Fruit fly (Drosophila melanogaster) whole organism, embryonic: ENCODE results near the gene armi.

Experiments
- Ada2b ChIP-seq: fragments of 200-800 bp; sonication (Bioruptor generic); IDR thresholded peaks from 2 replicates; pipeline ENCODE4 v1.3.6; 2022; ENCODE audit warnings: missing biosample characterization, missing genetic modification characterization
- B-H1 ChIP-seq: fragments of 200-800 bp; sonication (Bioruptor generic); IDR thresholded peaks from 3 replicates; pipeline ENCODE4 v1.3.6; 2022; ENCODE audit warnings: missing biosample characterization, missing genetic modification characterization
- CG1024 ChIP-seq: fragments of 200-800 bp; sonication (Bioruptor generic); IDR thresholded peaks from 2 replicates; pipeline ENCODE4 v1.3.6; 2022; ENCODE audit warnings: missing biosample characterization, missing genetic modification characterization
- CG10366 ChIP-seq: fragments of 200-800 bp; sonication (Bioruptor generic); IDR thresholded peaks from 2 replicates; pipeline ENCODE4 v1.3.6; 2022; ENCODE audit warnings: missing biosample characterization, missing genetic modification characterization
- CG11085 ChIP-seq: fragments of 200-800 bp; sonication (Bioruptor generic); IDR thresholded peaks from 2 replicates; pipeline ENCODE4 v1.3.6; 2022; ENCODE audit warnings: missing biosample characterization, missing genetic modification characterization
- CG11723 ChIP-seq: fragments of 200-800 bp; sonication (Bioruptor generic); optimal IDR thresholded peaks from 2 replicates; lab custom pipeline; 2017; ENCODE audit warnings: missing biosample characterization, mild to moderate bottlenecking, missing genetic modification characterization
- CG12769 ChIP-seq: fragments of 200-800 bp; sonication (Bioruptor generic); optimal IDR thresholded peaks from 2 replicates; lab custom pipeline; 2019; ENCODE audit warnings: missing biosample characterization, mild to moderate bottlenecking, missing genetic modification characterization, moderate library complexity
- CG13287 ChIP-seq: fragments of 200-800 bp; sonication (Bioruptor generic); IDR thresholded peaks from 2 replicates; pipeline ENCODE4 v1.3.6; 2022; ENCODE audit warnings: missing biosample characterization, missing genetic modification characterization; ENCODE audit not compliant: partially characterized antibody
- CG14441 ChIP-seq: fragments of 200-800 bp; sonication (Bioruptor generic); IDR thresholded peaks from 2 replicates; pipeline ENCODE4 v1.3.6; 2022; ENCODE audit warnings: missing biosample characterization, missing genetic modification characterization
- CG14860 ChIP-seq: fragments of 200-800 bp; sonication (Bioruptor generic); IDR thresholded peaks from 3 replicates; pipeline ENCODE4 v1.3.6; 2022; ENCODE audit warnings: missing biosample characterization, missing genetic modification characterization; ENCODE audit not compliant: partially characterized antibody
- CG15696 ChIP-seq: fragments of 200-800 bp; sonication (Bioruptor generic); optimal IDR thresholded peaks from 2 replicates; lab custom pipeline; 2019; ENCODE audit warnings: missing biosample characterization, mild to moderate bottlenecking, missing genetic modification characterization, moderate library complexity
- CG16863 ChIP-seq: fragments of 200-800 bp; sonication (Bioruptor generic); optimal IDR thresholded peaks from 3 replicates; lab custom pipeline; 2016; ENCODE audit warnings: missing biosample characterization, missing genetic modification characterization
- CG17186 ChIP-seq: fragments of 200-800 bp; sonication (Bioruptor generic); optimal IDR thresholded peaks from 3 replicates; lab custom pipeline; 2017; ENCODE audit warnings: missing biosample characterization, missing genetic modification reagents, missing genetic modification characterization
- CG17361 ChIP-seq: fragments of 200-800 bp; sonication (Bioruptor generic); IDR thresholded peaks from 3 replicates; pipeline ENCODE4 v1.3.6; 2022; ENCODE audit warnings: missing biosample characterization, missing genetic modification characterization
- CG17802 ChIP-seq: fragments of 200-800 bp; sonication (Bioruptor generic); optimal IDR thresholded peaks from 2 replicates; lab custom pipeline; 2018; ENCODE audit warnings: missing biosample characterization, mild to moderate bottlenecking, missing genetic modification characterization, moderate library complexity
- CG18262 ChIP-seq: fragments of 200-800 bp; optimal IDR thresholded peaks from 3 replicates; lab custom pipeline; 2019; ENCODE audit warnings: missing biosample characterization, mild to moderate bottlenecking, missing genetic modification characterization, moderate library complexity
- CG2129 ChIP-seq: fragments of 200-800 bp; sonication (Bioruptor generic); IDR thresholded peaks from 2 replicates; pipeline ENCODE4 v1.3.6; 2022; ENCODE audit warnings: missing biosample characterization, missing genetic modification characterization; ENCODE audit not compliant: partially characterized antibody
- CG34376 ChIP-seq: fragments of 200-800 bp; sonication (Bioruptor generic); optimal IDR thresholded peaks from 2 replicates; lab custom pipeline; 2018; ENCODE audit warnings: missing biosample characterization, mild to moderate bottlenecking, missing genetic modification characterization
- CG5953 ChIP-seq: fragments of 200-800 bp; sonication (Bioruptor generic); IDR thresholded peaks from 2 replicates; pipeline ENCODE4 v1.3.6; 2022; ENCODE audit warnings: missing biosample characterization, missing genetic modification characterization
- CG6175 ChIP-seq: fragments of 200-800 bp; sonication (Bioruptor generic); IDR thresholded peaks from 3 replicates; pipeline ENCODE4 v1.3.6; 2022; ENCODE audit warnings: missing biosample characterization, missing genetic modification characterization
- CG8089 ChIP-seq: fragments of 200-800 bp; sonication (Bioruptor generic); optimal IDR thresholded peaks from 3 replicates; lab custom pipeline; 2016; ENCODE audit warnings: missing biosample characterization, missing genetic modification characterization
- CG9437 ChIP-seq: fragments of 200-800 bp; sonication (Bioruptor generic); optimal IDR thresholded peaks from 2 replicates; lab custom pipeline; 2018; ENCODE audit warnings: missing biosample characterization, mild to moderate bottlenecking, missing genetic modification characterization
- CG9932 ChIP-seq: fragments of 200-800 bp; sonication (Bioruptor generic); IDR thresholded peaks from 2 replicates; pipeline ENCODE4 v1.3.6; 2022; ENCODE audit warnings: missing biosample characterization, missing genetic modification characterization
- CkIIα-i1 ChIP-seq: fragments of 200-800 bp; sonication (Bioruptor generic); IDR thresholded peaks from 2 replicates; pipeline ENCODE4 v1.3.6; 2022; ENCODE audit warnings: missing biosample characterization, missing genetic modification characterization
- Dad ChIP-seq: fragments of 200-800 bp; sonication (Bioruptor generic); optimal IDR thresholded peaks from 3 replicates; lab custom pipeline; 2016; ENCODE audit warnings: missing biosample characterization, missing genetic modification characterization
- Fer3 ChIP-seq: fragments of 200-800 bp; sonication (Bioruptor generic); optimal IDR thresholded peaks from 2 replicates; lab custom pipeline; 2018; ENCODE audit warnings: missing biosample characterization, mild to moderate bottlenecking, missing genetic modification characterization, moderate library complexity
- Gug ChIP-seq: fragments of 200-800 bp; sonication (Bioruptor generic); IDR thresholded peaks from 4 replicates; pipeline ENCODE4 v1.3.6; 2022; ENCODE audit warnings: missing biosample characterization, missing genetic modification characterization
- HLH3B ChIP-seq: fragments of 200-800 bp; sonication (Bioruptor generic); IDR thresholded peaks from 2 replicates; pipeline ENCODE4 v1.3.6; 2022; ENCODE audit warnings: missing biosample characterization, missing genetic modification characterization
- NK7.1 ChIP-seq: fragments of 200-800 bp; sonication (Bioruptor generic); optimal IDR thresholded peaks from 3 replicates; lab custom pipeline; 2016; ENCODE audit warnings: missing biosample characterization, missing genetic modification characterization
- abd-A ChIP-seq: fragments of 200-800 bp; sonication (Bioruptor generic); optimal IDR thresholded peaks from 3 replicates; lab custom pipeline; 2019; ENCODE audit warnings: missing biosample characterization, mild to moderate bottlenecking, missing genetic modification characterization, moderate library complexity
- bigmax ChIP-seq: fragments of 200-800 bp; sonication (Bioruptor generic); optimal IDR thresholded peaks from 2 replicates; lab custom pipeline; 2018; ENCODE audit warnings: missing biosample characterization, mild to moderate bottlenecking, missing genetic modification characterization
- cad ChIP-seq: fragments of >200 bp; optimal IDR thresholded peaks from 2 replicates; lab custom pipeline; 2017; ENCODE audit warnings: missing biosample characterization, missing genetic modification characterization
- cato ChIP-seq: fragments of 200-800 bp; sonication (Bioruptor generic); optimal IDR thresholded peaks from 2 replicates; lab custom pipeline; 2016; ENCODE audit warnings: missing biosample characterization, missing genetic modification characterization, borderline replicate concordance
- dan ChIP-seq: fragments of 200-800 bp; sonication (Bioruptor generic); IDR thresholded peaks from 2 replicates; pipeline ENCODE4 v1.3.6; 2022; ENCODE audit warnings: missing biosample characterization, missing genetic modification characterization
- danr ChIP-seq: fragments of 200-800 bp; sonication (Bioruptor generic); IDR thresholded peaks from 2 replicates; pipeline ENCODE4 v1.3.6; 2022; ENCODE audit warnings: missing biosample characterization, missing genetic modification characterization
- dpn ChIP-seq, 2 experiments: fragments of 200-800 bp; sonication (Bioruptor generic); optimal IDR thresholded peaks; 3 replicates each; lab custom pipeline; 2016; ENCODE audit warnings: missing biosample characterization in 2 of 2, missing genetic modification characterization in 2 of 2
- en ChIP-seq: fragments of 200-800 bp; sonication (Bioruptor generic); optimal IDR thresholded peaks from 2 replicates; lab custom pipeline; 2016; ENCODE audit warnings: missing biosample characterization, missing genetic modification characterization
- fd64A ChIP-seq: fragments of 200-800 bp; sonication (Bioruptor generic); optimal IDR thresholded peaks from 3 replicates; lab custom pipeline; 2018; ENCODE audit warnings: missing biosample characterization, mild to moderate bottlenecking, missing genetic modification characterization
- fu2 ChIP-seq: fragments of 200-800 bp; sonication (Bioruptor generic); optimal IDR thresholded peaks from 2 replicates; lab custom pipeline; 2016; ENCODE audit warnings: missing biosample characterization, missing genetic modification characterization
- gem ChIP-seq: fragments of 200-800 bp; sonication (Bioruptor generic); optimal IDR thresholded peaks from 2 replicates; lab custom pipeline; 2019; ENCODE audit warnings: missing biosample characterization, mild to moderate bottlenecking, missing genetic modification characterization, moderate library complexity
- gfzf ChIP-seq: fragments of 200-800 bp; sonication (Bioruptor generic); optimal IDR thresholded peaks from 2 replicates; lab custom pipeline; 2016; ENCODE audit warnings: missing biosample characterization, mild to moderate bottlenecking, missing genetic modification characterization, moderate library complexity
- gsb-n ChIP-seq: fragments of 200-800 bp; sonication (Bioruptor generic); optimal IDR thresholded peaks from 3 replicates; lab custom pipeline; 2018; ENCODE audit warnings: missing biosample characterization, mild to moderate bottlenecking, missing genetic modification characterization
- kni ChIP-seq: fragments of 200-800 bp; sonication (Bioruptor generic); optimal IDR thresholded peaks from 3 replicates; lab custom pipeline; 2017; ENCODE audit warnings: mild to moderate bottlenecking, missing biosample characterization, missing genetic modification reagents, missing genetic modification characterization
- mam ChIP-seq: fragments of 200-800 bp; sonication (Bioruptor generic); optimal IDR thresholded peaks from 3 replicates; lab custom pipeline; 2016; ENCODE audit warnings: missing biosample characterization, missing genetic modification characterization
- mirr ChIP-seq: fragments of 200-800 bp; sonication (Bioruptor generic); optimal IDR thresholded peaks from 3 replicates; lab custom pipeline; 2018; ENCODE audit warnings: missing biosample characterization, mild to moderate bottlenecking, missing genetic modification characterization
- nerfin-1 ChIP-seq: fragments of 200-800 bp; sonication (Bioruptor generic); optimal IDR thresholded peaks from 3 replicates; lab custom pipeline; 2019; ENCODE audit warnings: missing biosample characterization, mild to moderate bottlenecking, missing genetic modification characterization, moderate library complexity
- nom ChIP-seq: fragments of 200-800 bp; sonication (Bioruptor generic); optimal IDR thresholded peaks from 2 replicates; lab custom pipeline; 2017; ENCODE audit warnings: missing biosample characterization, missing genetic modification characterization, mild to moderate bottlenecking, moderate library complexity, missing genetic modification reagents
- sc ChIP-seq, 3 experiments: fragments of >200 bp in 2 of 3; fragments of 200-800 bp in 1 of 3; sonication (Bioruptor generic) in 1 of 3; optimal IDR thresholded peaks; 2 replicates in 2 of 3; 3 replicates in 1 of 3; lab custom pipeline; 2017; ENCODE audit warnings: mild to moderate bottlenecking in 1 of 3, missing biosample characterization in 1 of 3, missing genetic modification characterization in 1 of 3, missing genetic modification reagents in 1 of 3
- tll ChIP-seq, 2 experiments: fragments of 200-800 bp in 1 of 2; fragments of >200 bp in 1 of 2; sonication (Bioruptor generic) in 1 of 2; optimal IDR thresholded peaks; 2 replicates each; lab custom pipeline; 2017 to 2019; ENCODE audit warnings: missing biosample characterization in 2 of 2, missing genetic modification characterization in 2 of 2, mild to moderate bottlenecking in 1 of 2, moderate library complexity in 1 of 2
- trh ChIP-seq: fragments of 200-800 bp; sonication (Bioruptor generic); optimal IDR thresholded peaks from 2 replicates; lab custom pipeline; 2016; ENCODE audit warnings: missing biosample characterization, missing genetic modification characterization
- twi ChIP-seq: fragments of 200-800 bp; optimal IDR thresholded peaks from 2 replicates; lab custom pipeline; 2019; ENCODE audit warnings: missing biosample characterization, mild to moderate bottlenecking, missing genetic modification characterization, moderate library complexity

The armi gene

dm6 chr3L:3411699-3412098, 49.4 kb upstream of the armi start (continued):
- TF ChIP-seq CG10366 (GFP tag; lab: Robert Waterston, UW) (no peak), Dad (GFP tag; lab: Kevin White, UChicago) (no peak), trh (GFP tag; lab: Kevin White, UChicago) (no peak), Gug (GFP tag; lab: Robert Waterston, UW) (no peak), CG5953 (GFP tag; lab: Robert Waterston, UW) (no peak), Ada2b (GFP tag; lab: Robert Waterston, UW) (no peak), Fer3 (peak; percentile 17), CG17802 (tag; lab: Kevin White, UChicago) (no peak), gsb-n (tag; lab: Kevin White, UChicago) (no peak), dan (no peak), fu2 (GFP tag; lab: Kevin White, UChicago) (no peak), CG9932 (peak; percentile 32; the same call in 1 of the 2 replicates), CG2129 (GFP tag; lab: Robert Waterston, UW) (no peak), HLH3B (no peak), CG6175 (GFP tag; lab: Robert Waterston, UW) (no peak), bigmax (GFP tag; lab: Kevin White, UChicago) (no peak), CG9437 (no peak), danr (GFP tag; lab: Robert Waterston, UW) (no peak), B-H1 (no peak), fd64A (no peak), NK7.1 (no peak), nerfin-1 (tag; lab: Kevin White, UChicago) (no peak), CG1024 (GFP tag; lab: Robert Waterston, UW) (no peak), CG18262 (peak; percentile 10), abd-A (tag; lab: Kevin White, UChicago) (no peak), CG13287 (peak; percentile 70), CG11723 (GFP tag; lab: Kevin White, UChicago) (no peak), CG11085 (GFP tag; lab: Robert Waterston, UW) (no peak), CG16863 (GFP tag; lab: Kevin White, UChicago) (peak; percentile 15), mam (peak; percentile 21), cato (GFP tag; lab: Kevin White, UChicago) (no peak), tll (GFP tag; optimal IDR thresholded peaks at IDR 0.05; lab: Kevin White, UChicago) (no peak), twi (tag; lab: Kevin White, UChicago) (no peak), en (no peak), CkIIα-i1 (no peak), CG17186 (GFP tag; lab: Kevin White, UChicago) (no peak), gem (tag; lab: Kevin White, UChicago) (peak; percentile 42), gfzf (GFP tag; lab: Kevin White, UChicago) (no peak), CG12769 (tag; lab: Kevin White, UChicago) (peak; percentile 24), CG15696 (no peak), CG17361 (0 out of 3 replicates have a peak, but pooled peaks have one; percentile 10), cad (GFP tag; lab: Kevin White, UChicago) (no peak), CG14441 (GFP tag; lab: Robert Waterston, UW) (no peak), dpn (GFP tag; optimal IDR thresholded peaks at IDR 0.05; lab: Kevin White, UChicago) (peak; percentile 14 to 21), sc (optimal IDR thresholded peaks at IDR 0.05; lab: Kevin White, UChicago) (no peak), sc (GFP tag; optimal IDR thresholded peaks at IDR 0.05; lab: Kevin White, UChicago) (no peak), mirr (GFP tag; lab: Kevin White, UChicago) (no peak), nom (GFP tag; lab: Kevin White, UChicago) (no peak), CG34376 (peak; percentile 21), kni (GFP tag; lab: Kevin White, UChicago) (no peak), CG14860 (no peak), CG8089 (GFP tag; lab: Kevin White, UChicago) (no peak)
